Worm (Caenorhabditis elegans): ENCODE measurements around the gene fbxc-44.

- no peak for TF ChIP-seq snpc-4 (tag; optimal IDR thresholded peaks at IDR 0.05)
- TF ChIP-seq ceh-16 (tag; optimal IDR thresholded peaks at IDR 0.05), result no peak
- TF ChIP-seq unc-55 (GFP tag; optimal IDR thresholded peaks at IDR 0.05), result no peak
- TF ChIP-seq fos-1 (tag; optimal IDR thresholded peaks at IDR 0.05), result no peak
- TF ChIP-seq ZK546.5 (tag; optimal IDR thresholded peaks at IDR 0.05), result no peak
- no peak for TF ChIP-seq nhr-25 (tag; optimal IDR thresholded peaks at IDR 0.05)
- TF ChIP-seq elt-3 (tag; optimal IDR thresholded peaks at IDR 0.05), result no peak
- no peak for TF ChIP-seq mbf-1 (tag; optimal IDR thresholded peaks at IDR 0.05)
- no peak for TF ChIP-seq nhr-12 (tag; optimal IDR thresholded peaks at IDR 0.05)
- no peak for TF ChIP-seq unc-62 (GFP tag; optimal IDR thresholded peaks at IDR 0.05)
- no peak for TF ChIP-seq ceh-82 (tag; optimal IDR thresholded peaks at IDR 0.05)
- no peak for TF ChIP-seq ztf-4 (tag; optimal IDR thresholded peaks at IDR 0.05)
- no peak for TF ChIP-seq ztf-11 (tag; optimal IDR thresholded peaks at IDR 0.05)
- no peak for TF ChIP-seq nhr-77 (tag; optimal IDR thresholded peaks at IDR 0.05)
These were observed 7.4 kb upstream of the fbxc-44 start for ce11 chrII:4244959-4245358.
